Worm (Caenorhabditis elegans): Measurements from ENCODE around the gene nspb-5.

The nspb-5 gene

DNA sequence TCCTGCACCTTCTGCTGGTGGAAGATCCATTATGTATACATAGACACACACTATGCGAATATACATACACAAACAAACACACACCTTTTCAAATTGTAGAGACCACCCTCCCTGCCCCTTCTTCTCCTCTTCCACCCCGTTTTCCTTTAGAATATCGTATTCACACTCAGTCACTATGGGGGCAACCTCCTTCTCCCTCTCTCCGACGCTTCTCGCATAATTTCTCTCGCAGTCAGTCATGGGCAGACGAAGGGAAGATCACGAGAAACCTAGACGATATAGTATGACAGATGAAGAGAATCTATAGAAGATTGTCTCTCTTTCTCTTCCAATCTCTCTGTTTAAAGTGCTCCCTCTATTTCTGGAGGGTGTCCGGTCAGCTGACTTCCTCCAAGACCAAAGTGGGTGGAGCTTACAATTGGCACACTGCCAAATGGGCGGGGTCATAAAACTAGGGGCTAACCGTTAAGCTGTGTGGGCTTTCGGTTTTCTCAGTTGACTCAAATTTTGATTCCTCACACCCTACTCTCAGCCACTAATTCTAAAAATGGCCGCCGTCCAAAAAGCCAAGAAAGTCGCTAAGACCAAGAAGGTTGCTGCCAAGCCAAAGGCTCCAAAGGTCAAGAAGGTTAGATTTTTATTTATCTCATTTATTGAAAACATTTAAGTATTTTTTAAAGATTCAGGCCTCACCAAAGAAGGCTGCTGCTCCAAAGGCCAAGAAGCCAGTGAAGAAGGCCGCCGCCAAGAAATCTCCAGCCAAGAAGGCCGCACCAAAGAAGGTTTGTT lies 47.2 kb downstream of the nspb-5 start, which contains the start of gene hil-7 (continued):
- peak; percentile 59 for TF ChIP-seq syd-9 (tag; optimal IDR thresholded peaks at IDR 0.05)
- peak; percentile 27 for TF ChIP-seq fkh-10 (GFP tag; optimal IDR thresholded peaks at IDR 0.05)
- no peak for TF ChIP-seq C08G9.2 (tag; optimal IDR thresholded peaks at IDR 0.05)
- no peak for TF ChIP-seq ceh-9 (tag; optimal IDR thresholded peaks at IDR 0.05)
- peak; percentile 19 for TF ChIP-seq K09A11.1 (tag; optimal IDR thresholded peaks at IDR 0.05; ENCODE audit: insufficient read depth)
- no peak for TF ChIP-seq gmeb-2 (tag; optimal IDR thresholded peaks at IDR 0.05)
- no peak for TF ChIP-seq tbx-7 (tag; optimal IDR thresholded peaks at IDR 0.05)
- peak; percentile 63 for TF ChIP-seq ceh-2 (tag; optimal IDR thresholded peaks at IDR 0.05)
- peak; percentile 56 for TF ChIP-seq madf-2 (tag; optimal IDR thresholded peaks at IDR 0.05)
- peak; percentile 28 for TF ChIP-seq F13H6.1 (tag; optimal IDR thresholded peaks at IDR 0.05)
- peak; percentile 68 for TF ChIP-seq hlh-6 (tag; optimal IDR thresholded peaks at IDR 0.05)
- TF ChIP-seq pha-4 (tag; optimal IDR thresholded peaks at IDR 0.05): no peak
- no peak for TF ChIP-seq pat-9 (tag; optimal IDR thresholded peaks at IDR 0.05)
- peak; percentile 98 for TF ChIP-seq pros-1 (tag; optimal IDR thresholded peaks at IDR 0.05)
- TF ChIP-seq ceh-31 (tag; optimal IDR thresholded peaks at IDR 0.05): peak; percentile 96
- TF ChIP-seq ceh-34 (tag; optimal IDR thresholded peaks at IDR 0.05): peak; percentile 96
- TF ChIP-seq fkh-6 (tag; optimal IDR thresholded peaks at IDR 0.05): peak; percentile 17
- TF ChIP-seq elt-4 (tag; optimal IDR thresholded peaks at IDR 0.05): no peak
- TF ChIP-seq ceh-30 (tag; optimal IDR thresholded peaks at IDR 0.05): peak; percentile 66
- TF ChIP-seq sox-4 (tag; optimal IDR thresholded peaks at IDR 0.05): no peak
- no peak for TF ChIP-seq zip-5 (tag; optimal IDR thresholded peaks at IDR 0.05)
- TF ChIP-seq ceh-18 (tag; optimal IDR thresholded peaks at IDR 0.05): peak; percentile 87
- TF ChIP-seq sox-2 (GFP tag; IDR thresholded peaks at IDR 0.05): peak; percentile 46; the same call in 1 of the 2 replicates
- no peak for TF ChIP-seq fax-1 (tag; optimal IDR thresholded peaks at IDR 0.05)
- peak; percentile 34 for TF ChIP-seq ztf-16 (tag; optimal IDR thresholded peaks at IDR 0.05)
- no peak for TF ChIP-seq odd-2 (tag; optimal IDR thresholded peaks at IDR 0.05)
- TF ChIP-seq Y22D7AL.16 (tag; optimal IDR thresholded peaks at IDR 0.05): no peak
- TF ChIP-seq hlh-8 (tag; optimal IDR thresholded peaks at IDR 0.05): peak; percentile 17
- no peak for TF ChIP-seq hlh-15 (tag; optimal IDR thresholded peaks at IDR 0.05)
- peak; percentile 25 for TF ChIP-seq dmd-4 (tag; optimal IDR thresholded peaks at IDR 0.05; ENCODE audit: borderline replicate concordance)
- no peak for TF ChIP-seq C38D4.7 (GFP tag; optimal IDR thresholded peaks at IDR 0.05)
- TF ChIP-seq ceh-48 (tag; optimal IDR thresholded peaks at IDR 0.05): no peak
- TF ChIP-seq unc-55 (GFP tag; optimal IDR thresholded peaks at IDR 0.05): peak; percentile 97
- peak; percentile 87 for TF ChIP-seq tbx-2 (tag; optimal IDR thresholded peaks at IDR 0.05)
- TF ChIP-seq npax-4 (tag; optimal IDR thresholded peaks at IDR 0.05): no peak
- TF ChIP-seq ceh-14 (tag; optimal IDR thresholded peaks at IDR 0.05): no peak
- peak; percentile 78 for TF ChIP-seq sdc-2 (tag; optimal IDR thresholded peaks at IDR 0.05)
- peak; percentile 51 for TF ChIP-seq dve-1 (tag; optimal IDR thresholded peaks at IDR 0.05)
- peak; percentile 42 for TF ChIP-seq lim-6 (tag; optimal IDR thresholded peaks at IDR 0.05)
- TF ChIP-seq ceh-19 (GFP tag; optimal IDR thresholded peaks at IDR 0.05): peak; percentile 86
- peak; percentile 47 for TF ChIP-seq unc-86 (tag; optimal IDR thresholded peaks at IDR 0.05)
- no peak for TF ChIP-seq pag-3 (tag; optimal IDR thresholded peaks at IDR 0.05; ENCODE audit: borderline replicate concordance)
- peak; percentile 51 for TF ChIP-seq pha-2 (tag; optimal IDR thresholded peaks at IDR 0.05)
- TF ChIP-seq ahr-1 (tag; optimal IDR thresholded peaks at IDR 0.05): peak; percentile 25
- TF ChIP-seq unc-42 (tag; optimal IDR thresholded peaks at IDR 0.05): peak; percentile 82
- no peak for TF ChIP-seq pqm-1 (tag; optimal IDR thresholded peaks at IDR 0.05)
- TF ChIP-seq ets-4 (tag; optimal IDR thresholded peaks at IDR 0.05): peak; percentile 53
- no peak for TF ChIP-seq mec-3 (tag; optimal IDR thresholded peaks at IDR 0.05; ENCODE audit: borderline replicate concordance)
- no peak for TF ChIP-seq ceh-24 (tag; optimal IDR thresholded peaks at IDR 0.05)
- peak; percentile 61 for TF ChIP-seq ref-2 (tag; optimal IDR thresholded peaks at IDR 0.05)

Data from whole organism, late embryonic.